Worm (Caenorhabditis elegans): Measurements from ENCODE around the gene C11H1.7.

DNA sequence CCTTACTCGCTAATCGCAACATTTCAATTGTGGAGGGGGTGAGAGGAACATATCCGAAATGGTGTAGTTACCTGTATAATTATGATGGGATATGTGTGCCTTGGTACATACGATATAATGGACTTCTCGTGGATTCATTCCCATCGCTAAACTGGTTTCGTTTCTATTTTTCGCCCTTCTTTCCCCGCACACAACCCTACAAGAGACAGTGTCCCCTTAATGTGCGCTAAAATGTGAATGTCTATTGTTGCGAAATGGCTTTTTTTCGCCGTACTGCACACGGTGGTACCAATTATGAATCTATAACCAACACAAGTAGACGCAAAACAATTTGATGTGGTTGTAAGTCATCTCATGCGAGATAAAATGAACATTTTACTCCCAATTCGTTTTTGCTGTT, 2.1 kb downstream of the C11H1.7 start:
- no peak for TF ChIP-seq nhr-76 (tag; optimal IDR thresholded peaks at IDR 0.05)
- no peak for TF ChIP-seq sptf-1 (tag; optimal IDR thresholded peaks at IDR 0.05)
- no peak for TF ChIP-seq mab-5 (tag; optimal IDR thresholded peaks at IDR 0.05)
- no peak for TF ChIP-seq snpc-4 (tag; optimal IDR thresholded peaks at IDR 0.05)
- no peak for TF ChIP-seq nhr-2 (tag; optimal IDR thresholded peaks at IDR 0.05)
- TF ChIP-seq lin-13 (tag; optimal IDR thresholded peaks at IDR 0.05): no peak
- no peak for TF ChIP-seq elt-1 (tag; optimal IDR thresholded peaks at IDR 0.05; ENCODE audit: borderline replicate concordance, insufficient read depth)
- no peak for TF ChIP-seq nhr-237 (tag; optimal IDR thresholded peaks at IDR 0.05)
- no peak for TF ChIP-seq nhr-12 (tag; optimal IDR thresholded peaks at IDR 0.05)
- no peak for TF ChIP-seq zip-8 (tag; optimal IDR thresholded peaks at IDR 0.05)
- no peak for TF ChIP-seq tbx-8 (GFP tag; optimal IDR thresholded peaks at IDR 0.05)
- no peak for TF ChIP-seq elt-3 (tag; optimal IDR thresholded peaks at IDR 0.05)

Measured in whole organism, mixed stage, embryonic.